Fruit fly (Drosophila melanogaster): ENCODE results near the gene CG9784.

The CG9784 gene

dm6 chrX:16553542-16554182 lies 45.4 kb downstream of the CG9784 start, which contains the start of gene Arp2 (continued):
- TF ChIP-seq ase (GFP tag; IDR thresholded peaks at IDR 0.05) = no peak
- TF ChIP-seq Nf-YB (GFP tag; optimal IDR thresholded peaks at IDR 0.05) = no peak
- TF ChIP-seq Dip2 (GFP tag; IDR thresholded peaks at IDR 0.05) = no peak
- TF ChIP-seq luna (GFP tag; optimal IDR thresholded peaks at IDR 0.05) = no peak
- no peak for TF ChIP-seq CG15073 (GFP tag; optimal IDR thresholded peaks at IDR 0.05)
- no peak for TF ChIP-seq corto (GFP tag; optimal IDR thresholded peaks at IDR 0.05)
- TF ChIP-seq bbx (GFP tag; IDR thresholded peaks at IDR 0.05; ENCODE audit: partially characterized antibody) = peak; percentile 65
- TF ChIP-seq CG11456 (GFP tag; IDR thresholded peaks at IDR 0.05) = no peak
- TF ChIP-seq CG12659 (GFP tag; optimal IDR thresholded peaks at IDR 0.05) = no peak
- TF ChIP-seq lov (optimal IDR thresholded peaks at IDR 0.05) = no peak
- TF ChIP-seq lov (GFP tag; IDR thresholded peaks at IDR 0.05) = no peak
- TF ChIP-seq Taf1 (GFP tag; IDR thresholded peaks at IDR 0.05) = no peak
- TF ChIP-seq Spps (tag; optimal IDR thresholded peaks at IDR 0.05) = no peak
- TF ChIP-seq CG8388 (GFP tag; optimal IDR thresholded peaks at IDR 0.05) = no peak
- TF ChIP-seq her (GFP tag; optimal IDR thresholded peaks at IDR 0.05) = no peak
- no peak for TF ChIP-seq CG11247 (GFP tag; IDR thresholded peaks at IDR 0.05)
- no peak for TF ChIP-seq Doc2 (GFP tag; IDR thresholded peaks at IDR 0.05)
- no peak for TF ChIP-seq CG3065 (GFP tag; optimal IDR thresholded peaks at IDR 0.05)
- TF ChIP-seq CG7357 (GFP tag; IDR thresholded peaks at IDR 0.05) = no peak
- TF ChIP-seq CG15269 (tag; optimal IDR thresholded peaks at IDR 0.05) = no peak
- TF ChIP-seq jing (GFP tag; optimal IDR thresholded peaks at IDR 0.05) = no peak
- no peak for TF ChIP-seq otp (GFP tag; IDR thresholded peaks at IDR 0.05)
- TF ChIP-seq Fer3 (tag; optimal IDR thresholded peaks at IDR 0.05) = no peak
- TF ChIP-seq CG1529 (GFP tag; optimal IDR thresholded peaks at IDR 0.05) = no peak
- no peak for TF ChIP-seq CoRest (tag; optimal IDR thresholded peaks at IDR 0.05)
- no peak for TF ChIP-seq CG6854 (GFP tag; optimal IDR thresholded peaks at IDR 0.05)
- TF ChIP-seq fd96Cb (tag; optimal IDR thresholded peaks at IDR 0.05) = no peak
- no peak for TF ChIP-seq nom (GFP tag; optimal IDR thresholded peaks at IDR 0.05)
- TF ChIP-seq Dref (GFP tag; IDR thresholded peaks at IDR 0.05) = peak; percentile 36; the same call in 1 of the 2 replicates
- TF ChIP-seq CG15601 (tag; optimal IDR thresholded peaks at IDR 0.05) = no peak
- no peak for TF ChIP-seq CG12104 (GFP tag; optimal IDR thresholded peaks at IDR 0.05)
- no peak for TF ChIP-seq maf-S (GFP tag; optimal IDR thresholded peaks at IDR 0.05)
- no peak for TF ChIP-seq CG12155 (GFP tag; optimal IDR thresholded peaks at IDR 0.05)
- TF ChIP-seq danr (GFP tag; IDR thresholded peaks at IDR 0.05) = no peak
- TF ChIP-seq CG15696 (tag; optimal IDR thresholded peaks at IDR 0.05) = no peak
- 0 out of 4 replicates have a peak, but pooled peaks have one; percentile 16 for TF ChIP-seq chinmo (GFP tag; IDR thresholded peaks at IDR 0.05; ENCODE audit: partially characterized antibody)
- TF ChIP-seq trh (GFP tag; optimal IDR thresholded peaks at IDR 0.05) = no peak
- TF ChIP-seq cg (GFP tag; optimal IDR thresholded peaks at IDR 0.05) = no peak
- TF ChIP-seq CG4617 (GFP tag; optimal IDR thresholded peaks at IDR 0.05; ENCODE audit: borderline replicate concordance) = peak; percentile 2
- TF ChIP-seq CG12391 (tag; optimal IDR thresholded peaks at IDR 0.05) = no peak
- no peak for TF ChIP-seq C15 (GFP tag; IDR thresholded peaks at IDR 0.05)
- TF ChIP-seq CG5245 (GFP tag; optimal IDR thresholded peaks at IDR 0.05) = no peak
- no peak for TF ChIP-seq B-H1 (GFP tag; IDR thresholded peaks at IDR 0.05)
- no peak for TF ChIP-seq CG12219 (GFP tag; optimal IDR thresholded peaks at IDR 0.05)
- TF ChIP-seq az2 (GFP tag; optimal IDR thresholded peaks at IDR 0.05) = no peak
- no peak for TF ChIP-seq CG6272 (GFP tag; IDR thresholded peaks at IDR 0.05)
- no peak for TF ChIP-seq Neu2 (GFP tag; optimal IDR thresholded peaks at IDR 0.05; ENCODE audit: borderline replicate concordance)
- peak; percentile 67 for TF ChIP-seq hbn (GFP tag; IDR thresholded peaks at IDR 0.05; ENCODE audit: partially characterized antibody)
- no peak for TF ChIP-seq ERR (GFP tag; optimal IDR thresholded peaks at IDR 0.05)
- TF ChIP-seq Gug (GFP tag; IDR thresholded peaks at IDR 0.05) = no peak
- TF ChIP-seq pb (GFP tag; optimal IDR thresholded peaks at IDR 0.05) = no peak
